Worm (Caenorhabditis elegans) whole organism, young adult: ENCODE measurements around the gene C53B7.3.

Source experiments
- C06A6.2 ChIP-seq: fragments of 200-800 bp; sonication (Bioruptor generic); conservative IDR thresholded peaks from 2 replicates; pipeline ENCODE4 v1.3.6; 2022; ENCODE audit warnings: missing genetic modification characterization, missing compliant biosample characterization
- D2030.7 ChIP-seq: fragments of 200-800 bp; sonication (Bioruptor generic); IDR thresholded peaks from 2 replicates; pipeline ENCODE4 v1.3.6; 2022; ENCODE audit warnings: missing genetic modification reagents, missing genetic modification characterization, missing compliant biosample characterization
- F37B4.10 ChIP-seq: fragments of 200-800 bp; sonication (Bioruptor generic); IDR thresholded peaks from 2 replicates; pipeline ENCODE4 v1.3.6; 2022; ENCODE audit warnings: missing genetic modification characterization, missing compliant biosample characterization
- F39B2.1 ChIP-seq: fragments of 200-800 bp; sonication (Bioruptor generic); IDR thresholded peaks from 2 replicates; pipeline ENCODE4 v1.3.6; 2022; ENCODE audit warnings: missing genetic modification reagents, missing genetic modification characterization, missing compliant biosample characterization
- F55B11.4 ChIP-seq: sonication (generic microtip); optimal IDR thresholded peaks from 2 replicates; lab custom pipeline; 2016; ENCODE audit warnings: missing compliant biosample characterization, missing genetic modification characterization, borderline replicate concordance; ENCODE audit not compliant: insufficient read depth
- T07F8.4 ChIP-seq: sonication (generic microtip); optimal IDR thresholded peaks from 2 replicates; lab custom pipeline; 2016; ENCODE audit warnings: mild to moderate bottlenecking, missing genetic modification characterization, moderate library complexity, missing compliant biosample characterization
- ceh-79 ChIP-seq: sonication (generic microtip); optimal IDR thresholded peaks from 2 replicates; lab custom pipeline; 2017; ENCODE audit warnings: mild to moderate bottlenecking, missing genetic modification characterization, missing compliant biosample characterization
- egrh-3 ChIP-seq: fragments of 200-800 bp; sonication (Bioruptor generic); IDR thresholded peaks from 2 replicates; pipeline ENCODE4 v1.3.6; 2022; ENCODE audit warnings: missing genetic modification reagents, missing genetic modification characterization, missing compliant biosample characterization
- him-1 ChIP-seq: sonication (generic microtip); optimal IDR thresholded peaks from 2 replicates; lab custom pipeline; 2016; ENCODE audit warnings: missing genotype, missing genetic modification reagents, missing genetic modification characterization, missing compliant biosample characterization
- lir-1 ChIP-seq: fragments of 200-800 bp; sonication (Bioruptor generic); conservative IDR thresholded peaks from 2 replicates; pipeline ENCODE4 v1.3.6; 2022; ENCODE audit warnings: missing genetic modification reagents, missing genetic modification characterization, missing compliant biosample characterization
- madf-6 ChIP-seq: fragments of 200-800 bp; sonication (Bioruptor generic); IDR thresholded peaks from 2 replicates; pipeline ENCODE4 v1.3.6; 2022; ENCODE audit warnings: missing genetic modification reagents, missing genetic modification characterization, missing compliant biosample characterization
- nfyb-1 ChIP-seq: fragments of 200-800 bp; sonication (Bioruptor generic); IDR thresholded peaks from 2 replicates; pipeline ENCODE4 v1.3.6; 2022; ENCODE audit warnings: missing genetic modification reagents, missing genetic modification characterization, missing compliant biosample characterization
- nhr-80 ChIP-seq: sonication (generic microtip); optimal IDR thresholded peaks from 2 replicates; lab custom pipeline; 2016; ENCODE audit warnings: missing genetic modification characterization, missing compliant biosample characterization
- somi-1 ChIP-seq: fragments of 200-800 bp; sonication (Bioruptor generic); optimal IDR thresholded peaks from 2 replicates; lab custom pipeline; 2018; ENCODE audit warnings: mild to moderate bottlenecking, missing genetic modification characterization, missing compliant biosample characterization
- ztf-26 ChIP-seq: sonication (generic microtip); optimal IDR thresholded peaks from 2 replicates; lab custom pipeline; 2017; ENCODE audit warnings: missing genetic modification characterization, missing compliant biosample characterization
- ztf-6 ChIP-seq: fragments of 200-800 bp; sonication (Bioruptor generic); IDR thresholded peaks from 2 replicates; pipeline ENCODE4 v1.3.6; 2022; ENCODE audit warnings: missing genetic modification reagents, missing genetic modification characterization, missing compliant biosample characterization

The C53B7.3 gene

ce11 chrX:6893074-6893473 is 48.5 kb downstream of the C53B7.3 start:
- TF ChIP-seq F55B11.4 (no peak), ztf-26 (no peak), D2030.7 (GFP tag; lab: Robert Waterston, UW) (no peak), ztf-6 (GFP tag; lab: Robert Waterston, UW) (no peak), egrh-3 (GFP tag; lab: Robert Waterston, UW) (no peak), ceh-79 (tag; lab: Kevin White, UChicago) (no peak), nhr-80 (tag; lab: Kevin White, UChicago) (no peak)

ce11 chrX:6894104-6894503 is 49.5 kb downstream of the C53B7.3 start:
- TF ChIP-seq F37B4.10 (GFP tag; lab: Robert Waterston, UW), result no peak
- no peak for TF ChIP-seq nhr-80 (tag; lab: Kevin White, UChicago)
- TF ChIP-seq somi-1, result no peak
- TF ChIP-seq T07F8.4 (tag; lab: Kevin White, UChicago), result no peak
- TF ChIP-seq lir-1 (GFP tag; lab: Robert Waterston, UW), result no peak
- no peak for TF ChIP-seq F39B2.1 (GFP tag; lab: Robert Waterston, UW)
- TF ChIP-seq madf-6 (GFP tag; lab: Robert Waterston, UW), result no peak
- no peak for TF ChIP-seq him-1 (tag; lab: Kevin White, UChicago)
- no peak for TF ChIP-seq nfyb-1 (GFP tag; lab: Robert Waterston, UW)
- no peak for TF ChIP-seq C06A6.2
